Fruit fly (Drosophila melanogaster): ENCODE results near the gene CG14566.

dm6 chr3L:21740209-21740608 is at the start of gene CG14566:
- no peak for TF ChIP-seq Hr96 (GFP tag; optimal IDR thresholded peaks at IDR 0.05)
- TF ChIP-seq cnc (optimal IDR thresholded peaks at IDR 0.05), result no peak
- no peak for TF ChIP-seq tj (GFP tag; optimal IDR thresholded peaks at IDR 0.05)
- TF ChIP-seq Clk (GFP tag; optimal IDR thresholded peaks at IDR 0.05), result no peak
- no peak for TF ChIP-seq CG7045 (GFP tag; optimal IDR thresholded peaks at IDR 0.05)
- no peak for TF ChIP-seq CG7101 (tag; optimal IDR thresholded peaks at IDR 0.05)
- TF ChIP-seq Mnt (GFP tag; optimal IDR thresholded peaks at IDR 0.05), result no peak
- TF ChIP-seq CG5204 (GFP tag; optimal IDR thresholded peaks at IDR 0.05), result no peak
- TF ChIP-seq CG14711 (tag; optimal IDR thresholded peaks at IDR 0.05), result no peak
- no peak for TF ChIP-seq kay (GFP tag; ENCODE audit: borderline replicate concordance)
- no peak for TF ChIP-seq pad (GFP tag; optimal IDR thresholded peaks at IDR 0.05)
- no peak for TF ChIP-seq toe (GFP tag; optimal IDR thresholded peaks at IDR 0.05)
- no peak for TF ChIP-seq CG11617 (GFP tag; optimal IDR thresholded peaks at IDR 0.05)
